Worm (Caenorhabditis elegans): ENCODE data around the gene ZC412.5.

The ZC412.5 gene

ce11 chrV:14851206-14851605 is 24.1 kb downstream of the ZC412.5 start:
- no peak for TF ChIP-seq unc-120 (tag; optimal IDR thresholded peaks at IDR 0.05; ENCODE audit: poor library complexity, severe bottlenecking)
- peak; percentile 20 for TF ChIP-seq mls-2 (tag; optimal IDR thresholded peaks at IDR 0.05)
- peak; percentile 4 for TF ChIP-seq drap-1 (GFP tag; optimal IDR thresholded peaks at IDR 0.05)
- TF ChIP-seq ces-1 (GFP tag; optimal IDR thresholded peaks at IDR 0.05) = peak; percentile 80

- no peak for TF ChIP-seq elt-1 (tag; optimal IDR thresholded peaks at IDR 0.05; ENCODE audit: borderline replicate concordance, insufficient read depth)
- TF ChIP-seq blmp-1 (tag; optimal IDR thresholded peaks at IDR 0.05) = no peak
- TF ChIP-seq nhr-28 (tag; optimal IDR thresholded peaks at IDR 0.05) = no peak
- TF ChIP-seq lsy-2 (tag; optimal IDR thresholded peaks at IDR 0.05) = no peak
- TF ChIP-seq ztf-11 (tag; optimal IDR thresholded peaks at IDR 0.05) = no peak
- no peak for TF ChIP-seq drap-1 (GFP tag; optimal IDR thresholded peaks at IDR 0.05)
- no peak for TF ChIP-seq sptf-1 (tag; optimal IDR thresholded peaks at IDR 0.05)
- no peak for TF ChIP-seq ham-2 (GFP tag; optimal IDR thresholded peaks at IDR 0.05)
- TF ChIP-seq sem-2 (GFP tag; optimal IDR thresholded peaks at IDR 0.05) = no peak
- TF ChIP-seq mep-1 (tag; optimal IDR thresholded peaks at IDR 0.05) = no peak
- no peak for TF ChIP-seq zip-8 (tag; optimal IDR thresholded peaks at IDR 0.05)
- no peak for TF ChIP-seq bed-3 (GFP tag; optimal IDR thresholded peaks at IDR 0.05)
- no peak for TF ChIP-seq nhr-237 (tag; optimal IDR thresholded peaks at IDR 0.05)
- no peak for TF ChIP-seq ceh-43 (GFP tag; optimal IDR thresholded peaks at IDR 0.05)
- no peak for TF ChIP-seq M03D4.4 (tag; optimal IDR thresholded peaks at IDR 0.05)
- no peak for TF ChIP-seq ces-1 (GFP tag; optimal IDR thresholded peaks at IDR 0.05)
- TF ChIP-seq ceh-83 (GFP tag; optimal IDR thresholded peaks at IDR 0.05) = no peak
- no peak for TF ChIP-seq nhr-76 (tag; optimal IDR thresholded peaks at IDR 0.05)
- TF ChIP-seq nhr-2 (tag; optimal IDR thresholded peaks at IDR 0.05) = no peak
Observed at ce11 chrV:14850530-14850929, 24.7 kb downstream of the ZC412.5 start.

- TF ChIP-seq elt-3 (tag; optimal IDR thresholded peaks at IDR 0.05) (no peak), nhr-237 (tag; optimal IDR thresholded peaks at IDR 0.05) (no peak), pha-4 (tag; optimal IDR thresholded peaks at IDR 0.05) (no peak), ham-2 (GFP tag; optimal IDR thresholded peaks at IDR 0.05) (peak; percentile 32), drap-1 (GFP tag; optimal IDR thresholded peaks at IDR 0.05) (peak; percentile 42), M03D4.4 (tag; optimal IDR thresholded peaks at IDR 0.05) (no peak), unc-62 (GFP tag; optimal IDR thresholded peaks at IDR 0.05) (no peak)
Observed at ce11 chrV:14849628-14850027, 25.6 kb downstream of the ZC412.5 start.

- TF ChIP-seq mab-5 (tag; optimal IDR thresholded peaks at IDR 0.05) = peak; percentile 59
- peak; percentile 98 for TF ChIP-seq unc-62 (GFP tag; optimal IDR thresholded peaks at IDR 0.05)
- TF ChIP-seq nhr-237 (tag; optimal IDR thresholded peaks at IDR 0.05) = no peak
- TF ChIP-seq ces-1 (GFP tag; optimal IDR thresholded peaks at IDR 0.05) = no peak
- TF ChIP-seq ceh-43 (GFP tag; optimal IDR thresholded peaks at IDR 0.05) = no peak
- no peak for TF ChIP-seq nhr-28 (tag; optimal IDR thresholded peaks at IDR 0.05)
- no peak for TF ChIP-seq unc-39 (tag; optimal IDR thresholded peaks at IDR 0.05)
- no peak for TF ChIP-seq ham-2 (GFP tag; optimal IDR thresholded peaks at IDR 0.05)
- TF ChIP-seq unc-120 (tag; optimal IDR thresholded peaks at IDR 0.05; ENCODE audit: poor library complexity, severe bottlenecking) = peak; percentile 4
- TF ChIP-seq nhr-2 (tag; optimal IDR thresholded peaks at IDR 0.05) = peak; percentile 26
- TF ChIP-seq flh-1 (GFP tag; optimal IDR thresholded peaks at IDR 0.05) = no peak
- TF ChIP-seq elt-3 (tag; optimal IDR thresholded peaks at IDR 0.05) = no peak
- TF ChIP-seq cnd-1 (tag; optimal IDR thresholded peaks at IDR 0.05) = no peak
- peak; percentile 99 for TF ChIP-seq hlh-1 (tag; optimal IDR thresholded peaks at IDR 0.05)
Observed at ce11 chrV:14848510-14849206, 26.6 kb downstream of the ZC412.5 start.

- TF ChIP-seq ceh-83 (GFP tag; optimal IDR thresholded peaks at IDR 0.05) (no peak), ces-1 (GFP tag; optimal IDR thresholded peaks at IDR 0.05) (no peak), unc-120 (tag; optimal IDR thresholded peaks at IDR 0.05; ENCODE audit: poor library complexity, severe bottlenecking) (peak; percentile 69), sem-2 (GFP tag; optimal IDR thresholded peaks at IDR 0.05) (no peak), unc-62 (GFP tag; optimal IDR thresholded peaks at IDR 0.05) (peak; percentile 73), hlh-1 (tag; optimal IDR thresholded peaks at IDR 0.05) (peak; percentile 96)
Observed at ce11 chrV:14847291-14847915, 27.9 kb downstream of the ZC412.5 start, which contains the start of gene ret-1. Gene ret-1 (minus strand): TSS chrV:14847413.

Data from whole organism, mixed stage, embryonic.